Worm (Caenorhabditis elegans) whole organism, late embryonic: ENCODE measurements around the gene pat-2.

Experiments used
- pha-4 ChIP-seq: fragments of 150-350 bp; optimal IDR thresholded peaks from 2 replicates; lab custom pipeline; 2018; ENCODE audit warnings: missing biosample characterization, missing genetic modification reagents, missing genetic modification characterization
- unc-42 ChIP-seq: sonication (generic microtip); optimal IDR thresholded peaks from 2 replicates; lab custom pipeline; 2016; ENCODE audit warnings: missing genotype, missing genetic modification characterization, missing compliant biosample characterization

- TF ChIP-seq unc-42 = no peak
- TF ChIP-seq pha-4 (tag; lab: Kevin White, UChicago) = no peak
These were observed 38.8 kb upstream of the pat-2 start, which contains the start of gene K02D10.4 for ce11 chrIII:8779912-8780311.
